Fruit fly (Drosophila melanogaster) whole organism, embryonic: ENCODE data around the gene Son.
A peak's percentile ranks its signal among the peaks of the same experiment; 100 is the strongest.

ENCODE experiments used
- Adf1 ChIP-seq: fragments of 200-800 bp; sonication (Bioruptor generic); IDR thresholded peaks from 2 replicates; pipeline ENCODE4 v1.3.6; 2022; ENCODE audit warnings: missing biosample characterization, missing genetic modification characterization
- Atf3 ChIP-seq: fragments of 200-800 bp; sonication (Bioruptor generic); optimal IDR thresholded peaks from 3 replicates; lab custom pipeline; 2016; ENCODE audit warnings: missing biosample characterization, missing genetic modification characterization
- Atf6 ChIP-seq: fragments of 200-800 bp; sonication (Bioruptor generic); IDR thresholded peaks from 2 replicates; pipeline ENCODE4 v1.3.6; 2022; ENCODE audit warnings: missing biosample characterization, missing genetic modification characterization
- CG11247 ChIP-seq: fragments of 200-800 bp; sonication (Bioruptor generic); IDR thresholded peaks from 2 replicates; pipeline ENCODE4 v1.3.6; 2022; ENCODE audit warnings: missing biosample characterization, missing genetic modification characterization
- CG11504 ChIP-seq: fragments of 200-800 bp; sonication (Bioruptor generic); optimal IDR thresholded peaks from 3 replicates; lab custom pipeline; 2019; ENCODE audit warnings: missing biosample characterization, mild to moderate bottlenecking, missing genetic modification characterization, moderate library complexity
- CG12219 ChIP-seq: fragments of 200-800 bp; sonication (Bioruptor generic); optimal IDR thresholded peaks from 3 replicates; lab custom pipeline; 2018; ENCODE audit warnings: missing biosample characterization, mild to moderate bottlenecking, missing genetic modification characterization
- CG14965 ChIP-seq: fragments of 200-800 bp; sonication (Bioruptor generic); optimal IDR thresholded peaks from 2 replicates; lab custom pipeline; 2016; ENCODE audit warnings: missing biosample characterization, missing genetic modification characterization, borderline replicate concordance
- CG15696 ChIP-seq: fragments of 200-800 bp; sonication (Bioruptor generic); optimal IDR thresholded peaks from 2 replicates; lab custom pipeline; 2019; ENCODE audit warnings: missing biosample characterization, mild to moderate bottlenecking, missing genetic modification characterization, moderate library complexity
- CG17385 ChIP-seq: fragments of 200-800 bp; sonication (Bioruptor generic); optimal IDR thresholded peaks from 3 replicates; lab custom pipeline; 2018; ENCODE audit warnings: missing biosample characterization, mild to moderate bottlenecking, missing genetic modification characterization
- CG18476 ChIP-seq: fragments of 200-800 bp; sonication (Bioruptor generic); optimal IDR thresholded peaks from 2 replicates; lab custom pipeline; 2016; ENCODE audit warnings: missing biosample characterization, mild to moderate bottlenecking, missing genetic modification characterization
- CG30431 ChIP-seq: fragments of 200-800 bp; sonication (Bioruptor generic); optimal IDR thresholded peaks from 2 replicates; lab custom pipeline; 2017; ENCODE audit warnings: missing biosample characterization, missing genetic modification characterization
- CG3163 ChIP-seq: fragments of 200-800 bp; sonication (Bioruptor generic); optimal IDR thresholded peaks from 3 replicates; lab custom pipeline; 2016; ENCODE audit warnings: missing biosample characterization, missing genetic modification characterization
- CG6654 ChIP-seq: fragments of 200-800 bp; sonication (Bioruptor generic); optimal IDR thresholded peaks from 2 replicates; lab custom pipeline; 2017; ENCODE audit warnings: missing biosample characterization, mild to moderate bottlenecking, missing genetic modification characterization
- CG6689 ChIP-seq: fragments of 200-800 bp; sonication (Bioruptor generic); IDR thresholded peaks from 2 replicates; pipeline ENCODE4 v1.3.6; 2022; ENCODE audit warnings: missing biosample characterization, missing genetic modification characterization
- CG8478 ChIP-seq: fragments of >200 bp; optimal IDR thresholded peaks from 2 replicates; lab custom pipeline; 2018
- Dip2 ChIP-seq: fragments of 200-800 bp; sonication (Bioruptor generic); IDR thresholded peaks from 2 replicates; pipeline ENCODE4 v1.3.6; 2022; ENCODE audit warnings: missing biosample characterization, missing genetic modification characterization
- Ets65A ChIP-seq: fragments of 200-800 bp; sonication (Bioruptor generic); peaks from one replicate; lab custom pipeline; 2016; ENCODE audit warnings: missing biosample characterization, missing genetic modification characterization
- Ets97D ChIP-seq: fragments of 200-800 bp; sonication (Bioruptor generic); optimal IDR thresholded peaks from 3 replicates; lab custom pipeline; 2016; ENCODE audit warnings: missing biosample characterization, missing genetic modification characterization
- Hey ChIP-seq: fragments of 200-800 bp; sonication (Bioruptor generic); optimal IDR thresholded peaks from 3 replicates; lab custom pipeline; 2018; ENCODE audit warnings: missing biosample characterization, mild to moderate bottlenecking, missing genetic modification characterization
- Myb ChIP-seq: fragments of 200-800 bp; sonication (Bioruptor generic); optimal IDR thresholded peaks from 2 replicates; lab custom pipeline; 2016; ENCODE audit warnings: missing biosample characterization, missing genetic modification characterization
- Oaz ChIP-seq: fragments of 200-800 bp; sonication (Bioruptor generic); IDR thresholded peaks from 2 replicates; pipeline ENCODE4 v1.3.6; 2022; ENCODE audit warnings: missing biosample characterization, missing genetic modification characterization
- Six4 ChIP-seq: fragments of 200-800 bp; sonication (Bioruptor generic); optimal IDR thresholded peaks from 2 replicates; lab custom pipeline; 2016; ENCODE audit warnings: missing biosample characterization, missing genetic modification characterization
- Sox102F ChIP-seq: fragments of 200-800 bp; sonication (Bioruptor generic); optimal IDR thresholded peaks from 2 replicates; lab custom pipeline; 2018; ENCODE audit warnings: missing biosample characterization, mild to moderate bottlenecking, missing genetic modification characterization, moderate library complexity
- Tbp ChIP-seq: fragments of >200 bp; optimal IDR thresholded peaks from 2 replicates; lab custom pipeline; 2018; ENCODE audit warnings: missing biosample characterization, missing genetic modification characterization
- Xbp1 ChIP-seq: fragments of 200-800 bp; sonication (Bioruptor generic); optimal IDR thresholded peaks from 3 replicates; lab custom pipeline; 2016; ENCODE audit warnings: missing biosample characterization, mild to moderate bottlenecking, missing genetic modification characterization
- cas ChIP-seq: fragments of 200-800 bp; sonication (Bioruptor generic); IDR thresholded peaks from 2 replicates; pipeline ENCODE4 v1.3.6; 2022; ENCODE audit warnings: missing biosample characterization, missing genetic modification characterization
- corto ChIP-seq: fragments of 200-800 bp; sonication (Bioruptor generic); optimal IDR thresholded peaks from 2 replicates; lab custom pipeline; 2016; ENCODE audit warnings: missing biosample characterization, mild to moderate bottlenecking, missing genetic modification characterization, moderate library complexity
- crc ChIP-seq: fragments of 200-800 bp; sonication (Bioruptor generic); optimal IDR thresholded peaks from 2 replicates; lab custom pipeline; 2016; ENCODE audit warnings: missing biosample characterization, missing genetic modification characterization
- crp ChIP-seq, 2 experiments: fragments of 200-800 bp; sonication (Bioruptor generic); optimal IDR thresholded peaks; 2 replicates in 1 of 2; 3 replicates in 1 of 2; lab custom pipeline; 2017; ENCODE audit warnings: missing biosample characterization in 2 of 2, missing genetic modification characterization in 2 of 2, mild to moderate bottlenecking in 1 of 2, moderate library complexity in 1 of 2
- dmrt99B ChIP-seq: fragments of 200-800 bp; sonication (Bioruptor generic); optimal IDR thresholded peaks from 2 replicates; lab custom pipeline; 2018; ENCODE audit warnings: missing biosample characterization, mild to moderate bottlenecking, missing genetic modification characterization, moderate library complexity
- gce ChIP-seq: fragments of 200-800 bp; sonication (Bioruptor generic); IDR thresholded peaks from 3 replicates; pipeline ENCODE4 v1.3.6; 2022; ENCODE audit warnings: missing biosample characterization, missing genetic modification characterization
- klu ChIP-seq: fragments of 200-800 bp; sonication (Bioruptor generic); IDR thresholded peaks from 2 replicates; pipeline ENCODE4 v1.3.6; 2022; ENCODE audit warnings: missing biosample characterization, missing genetic modification characterization
- luna ChIP-seq: fragments of 200-800 bp; sonication (Bioruptor generic); optimal IDR thresholded peaks from 2 replicates; lab custom pipeline; 2016; ENCODE audit warnings: missing biosample characterization, missing genetic modification characterization
- mld ChIP-seq: fragments of 200-800 bp; sonication (Bioruptor generic); IDR thresholded peaks from 3 replicates; pipeline ENCODE4 v1.3.6; 2022; ENCODE audit warnings: missing biosample characterization, missing genetic modification characterization; ENCODE audit not compliant: partially characterized antibody
- nau ChIP-seq: fragments of 200-800 bp; sonication (Bioruptor generic); optimal IDR thresholded peaks from 3 replicates; lab custom pipeline; 2017; ENCODE audit warnings: missing biosample characterization, mild to moderate bottlenecking, missing genetic modification characterization, missing genetic modification reagents
- nom ChIP-seq: fragments of 200-800 bp; sonication (Bioruptor generic); optimal IDR thresholded peaks from 2 replicates; lab custom pipeline; 2017; ENCODE audit warnings: missing biosample characterization, missing genetic modification characterization, mild to moderate bottlenecking, moderate library complexity, missing genetic modification reagents
- p53 ChIP-seq: fragments of 200-800 bp; sonication (Bioruptor generic); optimal IDR thresholded peaks from 2 replicates; lab custom pipeline; 2016; ENCODE audit warnings: missing biosample characterization, missing genetic modification characterization
- phol ChIP-seq: fragments of 200-800 bp; sonication (Bioruptor generic); optimal IDR thresholded peaks from 3 replicates; lab custom pipeline; 2018; ENCODE audit warnings: missing biosample characterization, mild to moderate bottlenecking, missing genetic modification characterization, moderate library complexity
- pita ChIP-seq: fragments of 200-800 bp; sonication (Bioruptor generic); optimal IDR thresholded peaks from 2 replicates; lab custom pipeline; 2017; ENCODE audit warnings: missing biosample characterization, mild to moderate bottlenecking, missing genetic modification characterization
- prd ChIP-seq, 3 experiments: fragments of >200 bp in 2 of 3; fragments of 200-800 bp in 1 of 3; sonication (Bioruptor generic) in 1 of 3; optimal IDR thresholded peaks in 2 of 3; IDR thresholded peaks in 1 of 3; 2 replicates in 2 of 3; 3 replicates in 1 of 3; pipeline versions ENCODE4 v1.3.6 to Lab custom; 2017 to 2022; ENCODE audit warnings: missing biosample characterization in 1 of 3, missing genetic modification characterization in 1 of 3
- ro ChIP-seq: fragments of 200-800 bp; sonication (Bioruptor generic); IDR thresholded peaks from 2 replicates; pipeline ENCODE4 v1.3.6; 2022; ENCODE audit warnings: missing biosample characterization, missing genetic modification characterization
- row ChIP-seq: fragments of 200-800 bp; sonication (Bioruptor generic); IDR thresholded peaks from 3 replicates; pipeline ENCODE4 v1.3.6; 2022; ENCODE audit warnings: missing biosample characterization, missing genetic modification characterization
- run ChIP-seq: fragments of 200-800 bp; sonication (Bioruptor generic); optimal IDR thresholded peaks from 3 replicates; lab custom pipeline; 2018; ENCODE audit warnings: missing biosample characterization, mild to moderate bottlenecking, missing genetic modification characterization
- shn ChIP-seq: fragments of 200-800 bp; sonication (Bioruptor generic); optimal IDR thresholded peaks from 3 replicates; lab custom pipeline; 2016; ENCODE audit warnings: missing biosample characterization, missing genetic modification characterization
- ssp ChIP-seq: fragments of 200-800 bp; sonication (Bioruptor generic); IDR thresholded peaks from 2 replicates; pipeline ENCODE4 v1.3.6; 2022; ENCODE audit warnings: missing biosample characterization, missing genetic modification characterization
- toy ChIP-seq: fragments of 200-800 bp; sonication (Bioruptor generic); IDR thresholded peaks from 2 replicates; pipeline ENCODE4 v1.3.6; 2022; ENCODE audit warnings: missing biosample characterization, missing genetic modification characterization
- trem ChIP-seq: fragments of 200-800 bp; optimal IDR thresholded peaks from 3 replicates; lab custom pipeline; 2019; ENCODE audit warnings: missing biosample characterization, mild to moderate bottlenecking, missing genetic modification characterization, moderate library complexity
- zf30C ChIP-seq: fragments of 200-800 bp; sonication (Bioruptor generic); optimal IDR thresholded peaks from 3 replicates; lab custom pipeline; 2018; ENCODE audit warnings: missing biosample characterization, mild to moderate bottlenecking, missing genetic modification characterization

Son gene

dm6 chr3R:9533181-9534124 is 44.4 kb upstream of the Son start (continued):
- TF ChIP-seq corto (GFP tag; lab: Kevin White, UChicago): peak; percentile 91
- TF ChIP-seq prd (optimal IDR thresholded peaks at IDR 0.05; lab: Kevin White, UChicago): no peak
- peak; percentile 90 for TF ChIP-seq prd (GFP tag; IDR thresholded peaks at IDR 0.05; lab: Robert Waterston, UW)
- peak; percentile 74 for TF ChIP-seq Ets97D (GFP tag; lab: Kevin White, UChicago)
- TF ChIP-seq CG18476 (GFP tag; lab: Kevin White, UChicago): peak; percentile 96
- peak; percentile 94 for TF ChIP-seq Six4 (GFP tag; lab: Kevin White, UChicago)
- peak; percentile 72 for TF ChIP-seq p53 (GFP tag; lab: Kevin White, UChicago)
- TF ChIP-seq Tbp (GFP tag; lab: Kevin White, UChicago): no peak
- TF ChIP-seq CG14965 (GFP tag; lab: Kevin White, UChicago): no peak
- TF ChIP-seq mld (GFP tag; lab: Robert Waterston, UW): no peak
- TF ChIP-seq Sox102F (GFP tag; lab: Kevin White, UChicago): peak; percentile 96
- TF ChIP-seq Adf1: peak; percentile 28; the same call in 1 of the 2 replicates
- TF ChIP-seq CG15696: peak; percentile 71
- TF ChIP-seq Myb (GFP tag; lab: Kevin White, UChicago): peak; percentile 81
- peak; percentile 98 for TF ChIP-seq dmrt99B (tag; lab: Kevin White, UChicago)
- peak; percentile 58 for TF ChIP-seq toy (GFP tag; lab: Robert Waterston, UW)
- peak; percentile 82 for TF ChIP-seq trem (tag; lab: Kevin White, UChicago)
- TF ChIP-seq Xbp1 (GFP tag; lab: Kevin White, UChicago): peak; percentile 95
- TF ChIP-seq Dip2 (GFP tag; lab: Robert Waterston, UW): peak; percentile 62; the same call in 1 of the 2 replicates
- TF ChIP-seq crc (GFP tag; lab: Kevin White, UChicago): peak; percentile 86
- TF ChIP-seq CG6689 (GFP tag; lab: Robert Waterston, UW): peak; percentile 94
- peak; percentile 98 for TF ChIP-seq nau
- TF ChIP-seq gce (GFP tag; lab: Robert Waterston, UW): peak; percentile 49; the same call in 1 of the 3 replicates
- peak; percentile 92 for TF ChIP-seq shn (GFP tag; lab: Kevin White, UChicago)
- TF ChIP-seq CG6654 (GFP tag; lab: Kevin White, UChicago): peak; percentile 90
- TF ChIP-seq Ets65A (GFP tag; lab: Kevin White, UChicago): peak; percentile 98
- TF ChIP-seq luna (GFP tag; lab: Kevin White, UChicago): peak; percentile 44
- TF ChIP-seq CG30431 (GFP tag; lab: Kevin White, UChicago): peak; percentile 89
- peak; percentile 94 for TF ChIP-seq row (GFP tag; lab: Robert Waterston, UW)
- TF ChIP-seq Atf6: peak; percentile 93
- no peak for TF ChIP-seq pita (GFP tag; lab: Kevin White, UChicago)
- TF ChIP-seq crp (GFP tag; optimal IDR thresholded peaks at IDR 0.05; lab: Kevin White, UChicago): peak in 1 of 2 experiments; percentile 70
- TF ChIP-seq phol (tag; lab: Kevin White, UChicago): peak; percentile 96
- TF ChIP-seq klu (GFP tag; lab: Robert Waterston, UW): peak; percentile 92
- peak; percentile 82; the same call in 1 of the 2 replicates for TF ChIP-seq ro (GFP tag; lab: Robert Waterston, UW)
- TF ChIP-seq CG8478 (lab: Kevin White, UChicago): no peak
- peak; percentile 83 for TF ChIP-seq ssp
- peak; percentile 97 for TF ChIP-seq CG11504
- peak; percentile 73; the same call in 1 of the 2 replicates for TF ChIP-seq CG11247
- TF ChIP-seq Oaz (GFP tag; lab: Robert Waterston, UW): peak; percentile 75
- TF ChIP-seq nom (GFP tag; lab: Kevin White, UChicago): peak; percentile 87
- peak; percentile 63 for TF ChIP-seq CG3163 (GFP tag; lab: Kevin White, UChicago)
- TF ChIP-seq Hey (tag; lab: Kevin White, UChicago): peak; percentile 65
- peak; percentile 84 for TF ChIP-seq Atf3 (GFP tag; lab: Kevin White, UChicago)
- TF ChIP-seq CG12219: peak; percentile 95
- TF ChIP-seq cas: peak; percentile 61
- TF ChIP-seq zf30C (GFP tag; lab: Kevin White, UChicago): no peak
- peak; percentile 93 for TF ChIP-seq run
- TF ChIP-seq CG17385: peak; percentile 93
